Worm (Caenorhabditis elegans): Measurements from ENCODE around the gene adah-1.

DNA sequence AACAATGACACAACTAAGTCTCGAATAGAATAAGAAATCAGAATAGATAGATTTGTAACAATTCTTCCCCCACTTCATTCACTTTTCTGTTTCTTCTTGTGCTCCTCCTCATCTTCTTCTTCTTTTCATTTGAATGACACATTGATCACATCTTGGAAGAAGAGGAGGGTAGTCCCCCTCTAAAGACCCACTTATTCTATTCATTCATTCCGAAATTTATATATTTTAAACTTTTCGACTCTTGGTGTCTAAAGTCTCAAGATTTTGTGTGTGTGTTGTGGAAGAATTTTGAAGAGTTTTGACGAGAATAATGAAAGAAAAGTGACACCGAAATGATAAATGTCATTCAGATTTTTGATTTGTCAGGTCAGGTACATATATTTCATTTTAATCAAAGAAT, 32.9 kb upstream of the adah-1 start:
- TF ChIP-seq unc-62 (GFP tag; optimal IDR thresholded peaks at IDR 0.05 in 1 of 2) = no peak
- TF ChIP-seq unc-62 (tag; optimal IDR thresholded peaks at IDR 0.05) = no peak
- no peak for TF ChIP-seq lin-39 (tag; optimal IDR thresholded peaks at IDR 0.05)
- TF ChIP-seq aha-1 (tag) = no peak
- no peak for TF ChIP-seq R02D3.7 (tag; optimal IDR thresholded peaks at IDR 0.05)
- no peak for TF ChIP-seq pqm-1 (tag; optimal IDR thresholded peaks at IDR 0.05)
- no peak for TF ChIP-seq ztf-11 (tag; optimal IDR thresholded peaks at IDR 0.05)
- no peak for TF ChIP-seq dve-1 (tag; optimal IDR thresholded peaks at IDR 0.05; ENCODE audit: insufficient read depth)
- no peak for TF ChIP-seq ceh-44 (GFP tag; IDR thresholded peaks at IDR 0.05)
- no peak for TF ChIP-seq dpl-1 (GFP tag; optimal IDR thresholded peaks at IDR 0.05)
